Worm (Caenorhabditis elegans) whole organism, mixed stage, embryonic: Measurements from ENCODE around the gene athp-1.

Source experiments
- M03D4.4 ChIP-seq: sonication (generic microtip); optimal IDR thresholded peaks from 2 replicates; lab custom pipeline; 2017; ENCODE audit warnings: mild to moderate bottlenecking, missing genetic modification characterization, missing compliant biosample characterization
- bed-3 ChIP-seq: fragments of 200-800 bp; sonication (Bioruptor generic); optimal IDR thresholded peaks from 3 replicates; lab custom pipeline; 2018; ENCODE audit warnings: mild to moderate bottlenecking, missing genetic modification characterization, moderate library complexity, missing compliant biosample characterization
- ceh-39 ChIP-seq: fragments of 150-350 bp; optimal IDR thresholded peaks from 2 replicates; lab custom pipeline; 2014; ENCODE audit warnings: missing biosample characterization, missing genetic modification characterization
- ceh-43 ChIP-seq: fragments of 200-800 bp; sonication (Bioruptor generic); optimal IDR thresholded peaks from 2 replicates; lab custom pipeline; 2018; ENCODE audit warnings: mild to moderate bottlenecking, missing genetic modification characterization, moderate library complexity, missing compliant biosample characterization
- ceh-83 ChIP-seq: fragments of 200-800 bp; sonication (Bioruptor generic); optimal IDR thresholded peaks from 2 replicates; lab custom pipeline; 2018; ENCODE audit warnings: mild to moderate bottlenecking, missing genetic modification characterization, missing compliant biosample characterization
- ces-1 ChIP-seq: fragments of 150-350 bp; optimal IDR thresholded peaks from 2 replicates; lab custom pipeline; 2014; ENCODE audit warnings: missing biosample characterization, missing genetic modification reagents, missing genetic modification characterization
- cnd-1 ChIP-seq: fragments of 200-800 bp; sonication (Bioruptor generic); optimal IDR thresholded peaks from 2 replicates; lab custom pipeline; 2018; ENCODE audit warnings: mild to moderate bottlenecking, missing genetic modification characterization, missing compliant biosample characterization
- drap-1 ChIP-seq: fragments of 200-800 bp; sonication (Bioruptor generic); optimal IDR thresholded peaks from 3 replicates; lab custom pipeline; 2018; ENCODE audit warnings: mild to moderate bottlenecking, missing genetic modification characterization, missing compliant biosample characterization
- elt-1 ChIP-seq: sonication (generic microtip); optimal IDR thresholded peaks from 2 replicates; lab custom pipeline; 2017; ENCODE audit warnings: missing genetic modification characterization, mild to moderate bottlenecking, missing compliant biosample characterization, antibody characterized with exemption, moderate library complexity, borderline replicate concordance; ENCODE audit not compliant: insufficient read depth
- elt-3 ChIP-seq: fragments of 150-350 bp; optimal IDR thresholded peaks from 2 replicates; lab custom pipeline; 2014; ENCODE audit warnings: missing biosample characterization, missing genetic modification characterization
- flh-1 ChIP-seq: fragments of 200-800 bp; sonication (Bioruptor generic); optimal IDR thresholded peaks from 2 replicates; lab custom pipeline; 2018; ENCODE audit warnings: mild to moderate bottlenecking, missing genetic modification characterization, moderate library complexity, missing compliant biosample characterization
- ham-2 ChIP-seq: fragments of 200-800 bp; sonication (Bioruptor generic); optimal IDR thresholded peaks from 2 replicates; lab custom pipeline; 2018; ENCODE audit warnings: mild to moderate bottlenecking, missing genetic modification characterization, missing compliant biosample characterization
- hlh-1 ChIP-seq: fragments of 150-350 bp; optimal IDR thresholded peaks from 2 replicates; lab custom pipeline; 2014; ENCODE audit warnings: missing biosample characterization, missing genetic modification reagents, missing genetic modification characterization
- lin-13 ChIP-seq: fragments of 150-350 bp; optimal IDR thresholded peaks from 2 replicates; lab custom pipeline; 2014; ENCODE audit warnings: missing biosample characterization, missing genetic modification characterization
- lin-32 ChIP-seq: fragments of 200-800 bp; sonication (Bioruptor generic); optimal IDR thresholded peaks from 2 replicates; lab custom pipeline; 2018; ENCODE audit warnings: mild to moderate bottlenecking, missing genetic modification characterization, missing compliant biosample characterization
- lsy-2 ChIP-seq: fragments of 150-350 bp; optimal IDR thresholded peaks from 2 replicates; lab custom pipeline; 2014; ENCODE audit warnings: missing biosample characterization, missing genetic modification characterization
- mab-5 ChIP-seq: fragments of 150-350 bp; optimal IDR thresholded peaks from 2 replicates; lab custom pipeline; 2014; ENCODE audit warnings: missing biosample characterization, missing genetic modification characterization
- mep-1 ChIP-seq: fragments of 150-350 bp; optimal IDR thresholded peaks from 2 replicates; lab custom pipeline; 2017; ENCODE audit warnings: missing biosample characterization, missing genetic modification reagents, missing genetic modification characterization, inconsistent platforms
- mls-2 ChIP-seq: sonication (generic microtip); optimal IDR thresholded peaks from 2 replicates; lab custom pipeline; 2016; ENCODE audit warnings: mild to moderate bottlenecking, missing genetic modification characterization, moderate library complexity, missing compliant biosample characterization
- nhr-12 ChIP-seq: fragments of 150-350 bp; optimal IDR thresholded peaks from 2 replicates; lab custom pipeline; 2014; ENCODE audit warnings: missing biosample characterization, missing genetic modification characterization
- nhr-2 ChIP-seq: fragments of 150-350 bp; optimal IDR thresholded peaks from 2 replicates; lab custom pipeline; 2014; ENCODE audit warnings: missing biosample characterization, missing genetic modification characterization
- nhr-237 ChIP-seq: fragments of 150-350 bp; optimal IDR thresholded peaks from 2 replicates; lab custom pipeline; 2014; ENCODE audit warnings: missing biosample characterization, missing genetic modification characterization
- nhr-28 ChIP-seq: fragments of 150-350 bp; optimal IDR thresholded peaks from 2 replicates; lab custom pipeline; 2014; ENCODE audit warnings: missing biosample characterization, missing genetic modification characterization
- sem-2 ChIP-seq: fragments of 200-800 bp; sonication (Bioruptor generic); optimal IDR thresholded peaks from 2 replicates; lab custom pipeline; 2018; ENCODE audit warnings: mild to moderate bottlenecking, missing genetic modification characterization, missing compliant biosample characterization
- snpc-4 ChIP-seq: fragments of 150-350 bp; optimal IDR thresholded peaks from 2 replicates; lab custom pipeline; 2014; ENCODE audit warnings: missing biosample characterization, missing genetic modification characterization
- sptf-1 ChIP-seq: sonication (generic microtip); optimal IDR thresholded peaks from 2 replicates; lab custom pipeline; 2017; ENCODE audit warnings: mild to moderate bottlenecking, missing genetic modification characterization, moderate library complexity, missing compliant biosample characterization
- tbx-8 ChIP-seq: fragments of 200-800 bp; sonication (Bioruptor generic); optimal IDR thresholded peaks from 2 replicates; lab custom pipeline; 2018; ENCODE audit warnings: mild to moderate bottlenecking, missing genetic modification characterization, moderate library complexity, missing compliant biosample characterization
- unc-120 ChIP-seq: sonication (generic microtip); optimal IDR thresholded peaks from 2 replicates; lab custom pipeline; 2017; ENCODE audit warnings: missing genetic modification characterization, missing compliant biosample characterization; ENCODE audit not compliant: poor library complexity, severe bottlenecking
- unc-39 ChIP-seq: fragments of 150-350 bp; optimal IDR thresholded peaks from 2 replicates; lab custom pipeline; 2014; ENCODE audit warnings: missing biosample characterization, missing genetic modification characterization
- unc-62 ChIP-seq: fragments of 150-350 bp; optimal IDR thresholded peaks from 2 replicates; lab custom pipeline; 2014; ENCODE audit warnings: missing biosample characterization, missing genetic modification reagents, missing genetic modification characterization
- zip-8 ChIP-seq: fragments of 150-350 bp; optimal IDR thresholded peaks from 2 replicates; lab custom pipeline; 2014; ENCODE audit warnings: missing biosample characterization, missing genetic modification characterization
- ztf-11 ChIP-seq: fragments of 150-350 bp; optimal IDR thresholded peaks from 2 replicates; lab custom pipeline; 2014; ENCODE audit warnings: missing biosample characterization, missing genetic modification characterization

Gene athp-1

ce11 chrIII:10902341-10902740 is 20.8 kb downstream of the athp-1 start, which contains the start of gene unc-119:
TSS of gene unc-119 (plus strand) at chrIII:10902641.
- no peak for TF ChIP-seq ceh-43 (GFP tag; lab: Kevin White, UChicago)
- no peak for TF ChIP-seq ceh-39 (tag; lab: Kevin White, UChicago)

ce11 chrIII:10903009-10903609 is 21.5 kb downstream of the athp-1 start:
- TF ChIP-seq zip-8 (tag; lab: Kevin White, UChicago) (peak; percentile 96), ces-1 (peak; percentile 7), drap-1 (no peak)

ce11 chrIII:10904320-10904961 is 22.9 kb downstream of the athp-1 start:
- no peak for TF ChIP-seq ces-1
- no peak for TF ChIP-seq lsy-2 (tag; lab: Kevin White, UChicago)
- TF ChIP-seq sptf-1 (tag; lab: Kevin White, UChicago): no peak
- TF ChIP-seq lin-13: no peak
- TF ChIP-seq zip-8 (tag; lab: Kevin White, UChicago): no peak
- TF ChIP-seq ztf-11 (tag; lab: Kevin White, UChicago): no peak
- no peak for TF ChIP-seq lin-32 (GFP tag; lab: Kevin White, UChicago)
- no peak for TF ChIP-seq elt-1 (tag; lab: Kevin White, UChicago)
- no peak for TF ChIP-seq unc-62 (GFP tag; lab: Kevin White, UChicago)
- no peak for TF ChIP-seq nhr-2 (tag; lab: Kevin White, UChicago)
- no peak for TF ChIP-seq hlh-1
- TF ChIP-seq mls-2 (tag; lab: Kevin White, UChicago): no peak
- TF ChIP-seq cnd-1 (tag; lab: Kevin White, UChicago): no peak
- no peak for TF ChIP-seq ham-2 (GFP tag; lab: Kevin White, UChicago)
- no peak for TF ChIP-seq elt-3 (tag; lab: Kevin White, UChicago)
- TF ChIP-seq M03D4.4 (tag; lab: Kevin White, UChicago): no peak
- TF ChIP-seq mab-5 (tag; lab: Kevin White, UChicago): no peak
- no peak for TF ChIP-seq nhr-237 (tag; lab: Kevin White, UChicago)
- no peak for TF ChIP-seq snpc-4 (tag; lab: Kevin White, UChicago)
- TF ChIP-seq, all 35 proteins: peak for 0

- no peak for TF ChIP-seq tbx-8 (GFP tag; lab: Kevin White, UChicago)
- peak; percentile 6 for TF ChIP-seq lsy-2 (tag; lab: Kevin White, UChicago)
- peak; percentile 68 for TF ChIP-seq unc-62 (GFP tag; lab: Kevin White, UChicago)
- TF ChIP-seq unc-120: peak; percentile 3
- TF ChIP-seq ceh-43 (GFP tag; lab: Kevin White, UChicago): no peak
- TF ChIP-seq ceh-39 (tag; lab: Kevin White, UChicago): no peak
- TF ChIP-seq nhr-28: no peak
- no peak for TF ChIP-seq M03D4.4 (tag; lab: Kevin White, UChicago)
- TF ChIP-seq hlh-1: peak; percentile 89
- no peak for TF ChIP-seq sem-2
- no peak for TF ChIP-seq nhr-12 (tag; lab: Kevin White, UChicago)
- peak; percentile 93 for TF ChIP-seq ces-1
- no peak for TF ChIP-seq ham-2 (GFP tag; lab: Kevin White, UChicago)
- TF ChIP-seq sptf-1 (tag; lab: Kevin White, UChicago): no peak
Measured at ce11 chrIII:10905112-10905511, 23.5 kb downstream of the athp-1 start.

- TF ChIP-seq unc-120 (peak; percentile 65), hlh-1 (peak; percentile 95), flh-1 (GFP tag; lab: Kevin White, UChicago) (no peak), nhr-2 (tag; lab: Kevin White, UChicago) (no peak)
- TF ChIP-seq, all 35 proteins: peak for 2
Measured at ce11 chrIII:10906325-10906724, 24.8 kb downstream of the athp-1 start.

- no peak for TF ChIP-seq lin-13
- no peak for TF ChIP-seq ceh-39 (tag; lab: Kevin White, UChicago)
- no peak for TF ChIP-seq elt-1 (tag; lab: Kevin White, UChicago)
- no peak for TF ChIP-seq sptf-1 (tag; lab: Kevin White, UChicago)
- TF ChIP-seq ces-1: no peak
- TF ChIP-seq bed-3 (GFP tag; lab: Kevin White, UChicago): no peak
- no peak for TF ChIP-seq unc-120
- TF ChIP-seq drap-1: no peak
- no peak for TF ChIP-seq ceh-83
- no peak for TF ChIP-seq hlh-1
- TF ChIP-seq unc-39: no peak
- no peak for TF ChIP-seq nhr-12 (tag; lab: Kevin White, UChicago)
- TF ChIP-seq unc-62 (GFP tag; lab: Kevin White, UChicago): no peak
- TF ChIP-seq ztf-11 (tag; lab: Kevin White, UChicago): no peak
- no peak for TF ChIP-seq ceh-43 (GFP tag; lab: Kevin White, UChicago)
- TF ChIP-seq mab-5 (tag; lab: Kevin White, UChicago): no peak
- no peak for TF ChIP-seq zip-8 (tag; lab: Kevin White, UChicago)
- no peak for TF ChIP-seq mep-1 (tag; lab: Kevin White, UChicago)
- TF ChIP-seq elt-3 (tag; lab: Kevin White, UChicago): no peak
- no peak for TF ChIP-seq cnd-1 (tag; lab: Kevin White, UChicago)
Measured at ce11 chrIII:10907678-10908217, 26.2 kb downstream of the athp-1 start.
